Worm (Caenorhabditis elegans) whole organism, L2 larva: Measurements from ENCODE around the gene pqn-96.

Experiments used
- C34F6.9 ChIP-seq: fragments of 150-350 bp; optimal IDR thresholded peaks from 2 replicates; lab custom pipeline; 2014; ENCODE audit warnings: missing biosample characterization, missing genetic modification characterization
- ceh-16 ChIP-seq: fragments of 150-350 bp; optimal IDR thresholded peaks from 2 replicates; lab custom pipeline; 2014; ENCODE audit warnings: missing biosample characterization, missing genetic modification characterization
- egl-27 ChIP-seq: sonication (generic microtip); optimal IDR thresholded peaks from 3 replicates; lab custom pipeline; 2017; ENCODE audit warnings: missing biosample characterization, missing genetic modification reagents, missing genetic modification characterization
- elt-3 ChIP-seq: sonication (generic microtip); optimal IDR thresholded peaks from 2 replicates; lab custom pipeline; 2017; ENCODE audit warnings: missing biosample characterization, missing genetic modification characterization
- fos-1 ChIP-seq: fragments of 150-350 bp; optimal IDR thresholded peaks from 2 replicates; lab custom pipeline; 2014; ENCODE audit warnings: missing biosample characterization, missing genetic modification characterization
- nhr-11 ChIP-seq: fragments of 150-350 bp; optimal IDR thresholded peaks from 2 replicates; lab custom pipeline; 2014; ENCODE audit warnings: missing biosample characterization, missing genetic modification characterization
- nhr-12 ChIP-seq: fragments of 150-350 bp; optimal IDR thresholded peaks from 2 replicates; lab custom pipeline; 2014; ENCODE audit warnings: missing biosample characterization, missing genetic modification characterization
- sem-4 ChIP-seq: fragments of 150-350 bp; optimal IDR thresholded peaks from 2 replicates; lab custom pipeline; 2014; ENCODE audit warnings: missing biosample characterization, missing genetic modification reagents, missing genetic modification characterization
- unc-39 ChIP-seq: fragments of 150-350 bp; optimal IDR thresholded peaks from 2 replicates; lab custom pipeline; 2014; ENCODE audit warnings: missing biosample characterization, missing genetic modification characterization
- unc-55 ChIP-seq: fragments of 150-350 bp; sonication (generic microtip); optimal IDR thresholded peaks from 3 replicates; lab custom pipeline; 2014; ENCODE audit warnings: missing biosample characterization, missing genetic modification reagents, missing genetic modification characterization

DNA sequence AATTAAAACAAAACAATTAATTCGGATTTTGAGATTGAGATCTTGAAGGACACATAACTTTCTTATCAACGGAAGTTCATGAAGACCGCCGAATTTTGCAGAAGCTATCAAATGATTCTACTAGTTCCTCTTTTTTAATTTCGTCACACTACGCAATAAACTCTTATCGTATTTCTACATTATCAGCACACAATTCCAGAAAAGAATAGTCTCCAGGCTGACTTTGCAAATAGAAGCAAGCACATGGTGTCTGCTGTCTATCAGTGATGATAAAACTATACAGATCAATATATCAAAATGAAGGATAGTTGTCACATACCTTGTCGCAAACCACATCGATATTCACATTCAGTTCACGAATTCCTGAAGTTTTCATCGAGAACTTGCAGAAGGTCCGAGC, 38.7 kb downstream of the pqn-96 start:
- no peak for TF ChIP-seq nhr-12 (tag; lab: Kevin White, UChicago)
- TF ChIP-seq unc-55 (GFP tag; lab: Kevin White, UChicago): no peak
- peak; percentile 90 for TF ChIP-seq fos-1
- TF ChIP-seq elt-3 (tag; lab: Kevin White, UChicago): no peak
- TF ChIP-seq egl-27 (tag; lab: Kevin White, UChicago): no peak
- no peak for TF ChIP-seq nhr-11 (tag; lab: Kevin White, UChicago)
- TF ChIP-seq C34F6.9 (tag; lab: Kevin White, UChicago): no peak
- no peak for TF ChIP-seq sem-4 (tag; lab: Kevin White, UChicago)
- no peak for TF ChIP-seq ceh-16 (tag; lab: Kevin White, UChicago)
- no peak for TF ChIP-seq unc-39 (tag; lab: Kevin White, UChicago)
